Worm (Caenorhabditis elegans) whole organism, L1 larva: ENCODE results near the gene rpl-36.

ENCODE experiments used
- C16A3.4 ChIP-seq: fragments of 150-350 bp; optimal IDR thresholded peaks from 2 replicates; lab custom pipeline; 2014; ENCODE audit warnings: missing biosample characterization, missing genetic modification characterization
- C34B4.2 ChIP-seq: sonication (generic microtip); optimal IDR thresholded peaks from 2 replicates; lab custom pipeline; 2017; ENCODE audit warnings: mild to moderate bottlenecking, missing genetic modification characterization, missing compliant biosample characterization
- F16B12.6 ChIP-seq: fragments of 150-350 bp; optimal IDR thresholded peaks from 2 replicates; lab custom pipeline; 2014; ENCODE audit warnings: missing biosample characterization, missing genetic modification characterization
- aly-2 ChIP-seq: fragments of 150-350 bp; optimal IDR thresholded peaks from 2 replicates; lab custom pipeline; 2014; ENCODE audit warnings: missing biosample characterization, missing genetic modification characterization
- ama-1 ChIP-seq: fragments of 150-350 bp; optimal IDR thresholded peaks from 2 replicates; lab custom pipeline; 2014
- ceh-63 ChIP-seq: fragments of 200-800 bp; sonication (Bioruptor generic); optimal IDR thresholded peaks from 2 replicates; lab custom pipeline; 2018; ENCODE audit warnings: mild to moderate bottlenecking, missing genetic modification characterization, missing compliant biosample characterization
- ceh-8 ChIP-seq: fragments of 200-800 bp; sonication (Bioruptor generic); optimal IDR thresholded peaks from 2 replicates; lab custom pipeline; 2018; ENCODE audit warnings: mild to moderate bottlenecking, missing genetic modification characterization, moderate library complexity, missing compliant biosample characterization
- ceh-82 ChIP-seq, 3 experiments: fragments of 150-350 bp in 1 of 3; sonication (generic microtip) in 2 of 3; optimal IDR thresholded peaks; 2 replicates each; lab custom pipeline; 2014 to 2017; ENCODE audit warnings: missing biosample characterization in 3 of 3, missing genetic modification characterization in 3 of 3
- ceh-90 ChIP-seq: sonication (generic microtip); optimal IDR thresholded peaks from 2 replicates; lab custom pipeline; 2016; ENCODE audit warnings: missing genetic modification characterization, missing compliant biosample characterization
- dpl-1 ChIP-seq, 3 experiments: fragments of 150-350 bp in 2 of 3; sonication (generic microtip) in 1 of 3; optimal IDR thresholded peaks; 2 replicates each; lab custom pipeline; 2014 to 2017; ENCODE audit warnings: missing biosample characterization in 3 of 3, missing genetic modification characterization in 3 of 3, missing genetic modification reagents in 3 of 3
- efl-3 ChIP-seq: fragments of 200-800 bp; sonication (Bioruptor generic); optimal IDR thresholded peaks from 2 replicates; lab custom pipeline; 2018; ENCODE audit warnings: mild to moderate bottlenecking, missing genetic modification characterization, missing compliant biosample characterization
- elt-2 ChIP-seq: sonication (generic microtip); optimal IDR thresholded peaks from 2 replicates; lab custom pipeline; 2016; ENCODE audit warnings: missing genetic modification characterization, mild to moderate bottlenecking, inconsistent platforms, missing compliant biosample characterization, missing genetic modification reagents
- ets-5 ChIP-seq: fragments of 200-800 bp; sonication (Bioruptor generic); IDR thresholded peaks from 2 replicates; pipeline ENCODE4 v1.3.6; 2022; ENCODE audit warnings: missing genetic modification characterization, missing compliant biosample characterization
- fkh-4 ChIP-seq: sonication (generic microtip); optimal IDR thresholded peaks from 2 replicates; lab custom pipeline; 2016; ENCODE audit warnings: missing compliant biosample characterization, missing genetic modification characterization, borderline replicate concordance
- fos-1 ChIP-seq: fragments of 150-350 bp; optimal IDR thresholded peaks from 2 replicates; lab custom pipeline; 2014; ENCODE audit warnings: missing biosample characterization, missing genetic modification characterization
- grh-1 ChIP-seq: fragments of 200-800 bp; sonication (Bioruptor generic); IDR thresholded peaks from 2 replicates; pipeline ENCODE4 v1.3.6; 2022; ENCODE audit warnings: missing genetic modification reagents, missing genetic modification characterization, missing compliant biosample characterization
- hlh-17 ChIP-seq: fragments of 200-800 bp; sonication (Bioruptor generic); optimal IDR thresholded peaks from 2 replicates; lab custom pipeline; 2018; ENCODE audit warnings: missing genetic modification characterization, mild to moderate bottlenecking, missing compliant biosample characterization, moderate library complexity, borderline replicate concordance
- hpl-2 ChIP-seq: fragments of 150-350 bp; optimal IDR thresholded peaks from 2 replicates; lab custom pipeline; 2014; ENCODE audit warnings: missing biosample characterization, missing genetic modification reagents, missing genetic modification characterization
- irx-1 ChIP-seq: sonication (generic microtip); optimal IDR thresholded peaks from 2 replicates; lab custom pipeline; 2016; ENCODE audit warnings: missing genetic modification characterization, missing compliant biosample characterization
- jun-1 ChIP-seq: fragments of 150-350 bp; optimal IDR thresholded peaks from 2 replicates; lab custom pipeline; 2014; ENCODE audit warnings: missing biosample characterization, missing genetic modification reagents, missing genetic modification characterization
- lin-13 ChIP-seq: fragments of 150-350 bp; optimal IDR thresholded peaks from 2 replicates; lab custom pipeline; 2014; ENCODE audit warnings: missing biosample characterization, missing genetic modification reagents, missing genetic modification characterization
- lin-14 ChIP-seq: fragments of 200-800 bp; sonication (Bioruptor generic); optimal IDR thresholded peaks from 2 replicates; lab custom pipeline; 2018; ENCODE audit warnings: mild to moderate bottlenecking, missing genetic modification characterization, moderate library complexity, missing compliant biosample characterization
- lin-15B ChIP-seq: fragments of 150-350 bp; sonication (generic microtip); optimal IDR thresholded peaks from 3 replicates; lab custom pipeline; 2014; ENCODE audit warnings: missing biosample characterization, missing genetic modification characterization
- lin-39 ChIP-seq: fragments of 150-350 bp; optimal IDR thresholded peaks from 2 replicates; lab custom pipeline; 2014; ENCODE audit warnings: missing biosample characterization, missing genetic modification reagents, missing genetic modification characterization
- mab-9 ChIP-seq: fragments of 200-800 bp; sonication (Bioruptor generic); IDR thresholded peaks from 2 replicates; pipeline ENCODE4 v1.3.6; 2022; ENCODE audit warnings: missing genetic modification reagents, missing genetic modification characterization, missing compliant biosample characterization
- mdl-1 ChIP-seq, 2 experiments: fragments of 150-350 bp; optimal IDR thresholded peaks; 2 replicates each; lab custom pipeline; 2014 to 2017; ENCODE audit warnings: missing biosample characterization in 2 of 2, missing genetic modification characterization in 2 of 2, inconsistent platforms in 1 of 2
- mef-2 ChIP-seq: fragments of 150-350 bp; optimal IDR thresholded peaks from 2 replicates; lab custom pipeline; 2014; ENCODE audit warnings: missing biosample characterization, missing genetic modification characterization
- mep-1 ChIP-seq: fragments of 150-350 bp; optimal IDR thresholded peaks from 2 replicates; lab custom pipeline; 2014; ENCODE audit warnings: missing biosample characterization, missing genetic modification characterization
- nhr-11 ChIP-seq: fragments of 150-350 bp; optimal IDR thresholded peaks from 2 replicates; lab custom pipeline; 2014; ENCODE audit warnings: missing biosample characterization, missing genetic modification characterization
- nhr-12 ChIP-seq: sonication (generic microtip); optimal IDR thresholded peaks from 2 replicates; lab custom pipeline; 2017; ENCODE audit warnings: missing biosample characterization, missing genetic modification characterization
- nhr-19 ChIP-seq: fragments of 200-800 bp; sonication (Bioruptor generic); conservative IDR thresholded peaks from 2 replicates; pipeline ENCODE4 v1.3.6; 2022; ENCODE audit warnings: missing genetic modification characterization, missing compliant biosample characterization
- nhr-28 ChIP-seq: fragments of 150-350 bp; optimal IDR thresholded peaks from 2 replicates; lab custom pipeline; 2014; ENCODE audit warnings: missing biosample characterization, missing genetic modification characterization
- nhr-47 ChIP-seq: sonication (generic microtip); optimal IDR thresholded peaks from 2 replicates; lab custom pipeline; 2016; ENCODE audit warnings: mild to moderate bottlenecking, missing genetic modification characterization, moderate library complexity, missing compliant biosample characterization
- nhr-76 ChIP-seq: sonication (generic microtip); optimal IDR thresholded peaks from 2 replicates; lab custom pipeline; 2017; ENCODE audit warnings: missing biosample characterization, missing genetic modification characterization
- nhr-85 ChIP-seq: sonication (generic microtip); peaks from one replicate; lab custom pipeline; 2016; ENCODE audit warnings: missing genetic modification characterization, inconsistent platforms, missing compliant biosample characterization
- nhr-90 ChIP-seq: sonication (generic microtip); optimal IDR thresholded peaks from 2 replicates; lab custom pipeline; 2016; ENCODE audit warnings: mild to moderate bottlenecking, missing genetic modification characterization, missing compliant biosample characterization; ENCODE audit not compliant: poor library complexity
- pag-3 ChIP-seq: sonication (generic microtip); optimal IDR thresholded peaks from 2 replicates; lab custom pipeline; 2017; ENCODE audit warnings: missing genetic modification characterization, mild to moderate bottlenecking, missing compliant biosample characterization, antibody characterized with exemption, borderline replicate concordance; ENCODE audit not compliant: insufficient read depth
- pax-3 ChIP-seq: fragments of 200-800 bp; sonication (Bioruptor generic); optimal IDR thresholded peaks from 2 replicates; lab custom pipeline; 2018; ENCODE audit warnings: mild to moderate bottlenecking, missing genetic modification characterization, moderate library complexity, missing compliant biosample characterization
- rnt-1 ChIP-seq: sonication (generic microtip); optimal IDR thresholded peaks from 2 replicates; lab custom pipeline; 2016; ENCODE audit warnings: mild to moderate bottlenecking, missing genetic modification characterization, moderate library complexity, missing compliant biosample characterization
- skn-1 ChIP-seq: fragments of 150-350 bp; optimal IDR thresholded peaks from 2 replicates; lab custom pipeline; 2014; ENCODE audit warnings: missing biosample characterization, missing genetic modification characterization
- sox-4 ChIP-seq: sonication (generic microtip); optimal IDR thresholded peaks from 2 replicates; lab custom pipeline; 2016; ENCODE audit warnings: missing genetic modification characterization, missing compliant biosample characterization
- sptf-1 ChIP-seq: fragments of 150-350 bp; optimal IDR thresholded peaks from 2 replicates; lab custom pipeline; 2014; ENCODE audit warnings: missing biosample characterization, missing genetic modification characterization
- sup-37 ChIP-seq: fragments of 200-800 bp; sonication (Bioruptor generic); optimal IDR thresholded peaks from 2 replicates; lab custom pipeline; 2018; ENCODE audit warnings: mild to moderate bottlenecking, missing genetic modification characterization, missing compliant biosample characterization
- swsn-7 ChIP-seq: sonication (generic microtip); optimal IDR thresholded peaks from 2 replicates; lab custom pipeline; 2016; ENCODE audit warnings: missing genetic modification characterization, missing compliant biosample characterization
- tbx-2 ChIP-seq: sonication (generic microtip); optimal IDR thresholded peaks from 2 replicates; lab custom pipeline; 2016; ENCODE audit warnings: missing genetic modification characterization, missing compliant biosample characterization
- tlp-1 ChIP-seq: fragments of 150-350 bp; optimal IDR thresholded peaks from 2 replicates; lab custom pipeline; 2014; ENCODE audit warnings: missing biosample characterization, missing genetic modification characterization
- unc-130 ChIP-seq: fragments of 150-350 bp; optimal IDR thresholded peaks from 2 replicates; lab custom pipeline; 2017; ENCODE audit warnings: missing biosample characterization, missing genetic modification characterization, inconsistent platforms
- unc-30 ChIP-seq: sonication (generic microtip); optimal IDR thresholded peaks from 2 replicates; lab custom pipeline; 2017; ENCODE audit warnings: missing biosample characterization, missing genetic modification characterization
- unc-62 ChIP-seq: fragments of 150-350 bp; optimal IDR thresholded peaks from 2 replicates; lab custom pipeline; 2014; ENCODE audit warnings: missing biosample characterization, missing genetic modification reagents, missing genetic modification characterization
- vab-15 ChIP-seq: sonication (generic microtip); optimal IDR thresholded peaks from 2 replicates; lab custom pipeline; 2017; ENCODE audit warnings: missing genotype, mild to moderate bottlenecking, missing genetic modification characterization, missing compliant biosample characterization
- xbp-1 ChIP-seq: sonication (generic microtip); optimal IDR thresholded peaks from 2 replicates; lab custom pipeline; 2016; ENCODE audit warnings: missing genetic modification characterization, missing compliant biosample characterization
- zag-1 ChIP-seq: fragments of 150-350 bp; optimal IDR thresholded peaks from 2 replicates; lab custom pipeline; 2014; ENCODE audit warnings: missing biosample characterization, missing genetic modification characterization

Gene rpl-36

DNA sequence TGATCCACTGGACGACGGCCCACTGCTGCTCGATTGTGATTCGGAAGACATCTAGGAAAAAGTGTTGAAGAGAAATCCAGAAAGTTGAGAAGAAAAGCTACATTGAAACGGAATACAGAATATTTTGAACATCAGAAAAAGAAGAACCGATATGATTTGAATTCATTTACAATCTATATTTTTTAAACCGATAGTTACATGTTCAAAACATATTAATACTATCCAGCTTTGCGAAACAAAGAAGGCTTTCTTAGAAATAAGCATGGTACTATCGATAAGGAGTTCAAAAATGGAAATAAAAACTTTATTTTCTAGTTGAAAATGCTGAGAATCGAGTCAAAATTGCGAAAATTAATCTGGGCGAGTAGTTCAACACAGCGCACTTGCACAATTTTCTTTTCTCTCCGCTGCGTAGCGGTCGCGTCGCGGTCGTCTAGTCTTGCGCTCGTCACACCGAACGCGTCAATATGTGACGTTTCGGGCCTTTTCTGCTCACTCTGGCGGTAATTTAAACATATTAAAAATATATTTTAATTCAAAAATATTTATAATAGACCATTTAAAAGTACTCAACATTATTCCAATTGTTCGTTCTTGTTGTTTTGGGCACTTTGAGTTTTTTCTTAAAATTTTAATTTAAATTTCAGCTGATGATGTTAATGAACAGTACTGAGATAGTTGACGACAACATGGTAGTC lies 17.8 kb upstream of the rpl-36 start, which contains the start of the genes syf-2 and K04G7.1 (continued):
- TF ChIP-seq ceh-82 (tag; optimal IDR thresholded peaks at IDR 0.05; lab: Kevin White, UChicago) (peak; percentile 55 to 96 (median 67)), aly-2 (tag; lab: Kevin White, UChicago) (peak; percentile 8), vab-15 (tag; lab: Kevin White, UChicago) (no peak), nhr-12 (no peak), ceh-63 (no peak), pag-3 (tag; lab: Kevin White, UChicago) (no peak), nhr-11 (tag; lab: Kevin White, UChicago) (peak; percentile 70), skn-1 (peak; percentile 93), hpl-2 (GFP tag; lab: Kevin White, UChicago) (peak; percentile 52), sox-4 (no peak), F16B12.6 (tag; lab: Kevin White, UChicago) (peak; percentile 60), grh-1 (peak; percentile 80), lin-14 (GFP tag; lab: Kevin White, UChicago) (peak; percentile 95), ama-1 (peak; percentile 56), xbp-1 (tag; lab: Kevin White, UChicago) (peak; percentile 91), pax-3 (tag; lab: Kevin White, UChicago) (peak; percentile 82), nhr-76 (tag; lab: Kevin White, UChicago) (no peak), tlp-1 (tag; lab: Kevin White, UChicago) (no peak), zag-1 (peak; percentile 20), elt-2 (tag; lab: Kevin White, UChicago) (peak; percentile 45), unc-62 (GFP tag; lab: Kevin White, UChicago) (no peak), swsn-7 (tag; lab: Kevin White, UChicago) (peak; percentile 87), fkh-4 (tag; lab: Kevin White, UChicago) (peak; percentile 14), C16A3.4 (peak; percentile 93), mab-9 (GFP tag; lab: Robert Waterston, UW) (peak; percentile 61; the same call in 1 of the 2 replicates), hlh-17 (GFP tag; lab: Kevin White, UChicago) (no peak), sup-37 (GFP tag; lab: Kevin White, UChicago) (no peak), lin-15B (peak; percentile 99), dpl-1 (GFP tag; optimal IDR thresholded peaks at IDR 0.05; lab: Kevin White, UChicago) (peak; percentile 90 to 94 (median 91)), nhr-85 (peak; percentile 97), nhr-28 (tag; lab: Kevin White, UChicago) (no peak), unc-130 (tag; lab: Kevin White, UChicago) (peak; percentile 83), rnt-1 (peak; percentile 84), mep-1 (tag; lab: Kevin White, UChicago) (peak; percentile 86), unc-30 (tag; lab: Kevin White, UChicago) (no peak), mdl-1 (tag; optimal IDR thresholded peaks at IDR 0.05; lab: Kevin White, UChicago) (peak in 1 of 2 experiments; percentile 84), lin-13 (GFP tag; lab: Kevin White, UChicago) (peak; percentile 100), mef-2 (tag; lab: Kevin White, UChicago) (peak; percentile 62), ceh-90 (no peak), jun-1 (tag; lab: Kevin White, UChicago) (peak; percentile 86), C34B4.2 (tag; lab: Kevin White, UChicago) (no peak), irx-1 (tag; lab: Kevin White, UChicago) (peak; percentile 70), tbx-2 (peak; percentile 91), nhr-47 (tag; lab: Kevin White, UChicago) (peak; percentile 90), ets-5 (GFP tag; lab: Robert Waterston, UW) (no peak), ceh-8 (peak; percentile 46), efl-3 (no peak), nhr-90 (tag; lab: Kevin White, UChicago) (peak; percentile 80), nhr-19 (GFP tag; lab: Robert Waterston, UW) (peak; percentile 90), sptf-1 (tag; lab: Kevin White, UChicago) (no peak), lin-39 (tag; lab: Kevin White, UChicago) (peak; percentile 76), fos-1 (tag; lab: Kevin White, UChicago) (peak; percentile 34)
